Fruit fly (Drosophila melanogaster): ENCODE data around the gene Cp15.

Cp15 gene

dm6 chr3L:8749676-8750654 is 21.7 kb downstream of the Cp15 start, which contains the start of gene CG13306 (continued):
- TF ChIP-seq CG5953 (GFP tag; IDR thresholded peaks at IDR 0.05): no peak
- TF ChIP-seq Hmr (GFP tag; optimal IDR thresholded peaks at IDR 0.05): no peak
- no peak for TF ChIP-seq CG4707 (GFP tag; optimal IDR thresholded peaks at IDR 0.05)
- no peak for TF ChIP-seq Scr (GFP tag; IDR thresholded peaks at IDR 0.05; ENCODE audit: partially characterized antibody)
- TF ChIP-seq sisA (GFP tag; IDR thresholded peaks at IDR 0.05): no peak
- TF ChIP-seq p53 (GFP tag; optimal IDR thresholded peaks at IDR 0.05): no peak
- TF ChIP-seq gcm2 (GFP tag; optimal IDR thresholded peaks at IDR 0.05): no peak
- no peak for TF ChIP-seq Dfd (GFP tag; optimal IDR thresholded peaks at IDR 0.05)
- TF ChIP-seq emc (GFP tag; optimal IDR thresholded peaks at IDR 0.05): no peak
- no peak for TF ChIP-seq Bteb2 (GFP tag; optimal IDR thresholded peaks at IDR 0.05)
- TF ChIP-seq prd (optimal IDR thresholded peaks at IDR 0.05): no peak
- 0 out of 3 replicates have a peak, but pooled peaks have one; percentile 32 for TF ChIP-seq prd (GFP tag; IDR thresholded peaks at IDR 0.05)
- no peak for TF ChIP-seq CG14710 (tag; optimal IDR thresholded peaks at IDR 0.05)
- no peak for TF ChIP-seq CG10147 (GFP tag; optimal IDR thresholded peaks at IDR 0.05)
- TF ChIP-seq CG4404 (GFP tag; IDR thresholded peaks at IDR 0.05): no peak
- TF ChIP-seq Optix (GFP tag; IDR thresholded peaks at IDR 0.05): no peak
- TF ChIP-seq CG16815 (GFP tag; optimal IDR thresholded peaks at IDR 0.05): no peak
- TF ChIP-seq CG8359 (GFP tag; optimal IDR thresholded peaks at IDR 0.05; ENCODE audit: borderline replicate concordance): no peak
- TF ChIP-seq unc-4 (GFP tag; IDR thresholded peaks at IDR 0.05; ENCODE audit: partially characterized antibody): no peak
- TF ChIP-seq nerfin-1 (tag; optimal IDR thresholded peaks at IDR 0.05): no peak
- TF ChIP-seq dmrt99B (tag; optimal IDR thresholded peaks at IDR 0.05): peak; percentile 42
- no peak for TF ChIP-seq Dip2 (GFP tag; IDR thresholded peaks at IDR 0.05)
- TF ChIP-seq wek (GFP tag; optimal IDR thresholded peaks at IDR 0.05): no peak
- TF ChIP-seq CG6254 (GFP tag; optimal IDR thresholded peaks at IDR 0.05): no peak
- TF ChIP-seq Mes4 (GFP tag; optimal IDR thresholded peaks at IDR 0.05): no peak
- TF ChIP-seq shn (GFP tag; optimal IDR thresholded peaks at IDR 0.05): no peak
- no peak for TF ChIP-seq mirr (GFP tag; optimal IDR thresholded peaks at IDR 0.05)
- TF ChIP-seq stc (GFP tag; IDR thresholded peaks at IDR 0.05): peak; percentile 50; the same call in 1 of the 2 replicates
- TF ChIP-seq CG2875 (GFP tag; optimal IDR thresholded peaks at IDR 0.05): no peak
- no peak for TF ChIP-seq dimm (GFP tag; IDR thresholded peaks at IDR 0.05)
- TF ChIP-seq CG30403 (GFP tag; optimal IDR thresholded peaks at IDR 0.05): no peak
- TF ChIP-seq CG7745 (tag; optimal IDR thresholded peaks at IDR 0.05): no peak
- peak; percentile 28 for TF ChIP-seq CG15269 (tag; optimal IDR thresholded peaks at IDR 0.05)
- no peak for TF ChIP-seq z (GFP tag; IDR thresholded peaks at IDR 0.05)
- TF ChIP-seq Stat92E (GFP tag; optimal IDR thresholded peaks at IDR 0.05): no peak
- no peak for TF ChIP-seq CG8290 (GFP tag; optimal IDR thresholded peaks at IDR 0.05)
- TF ChIP-seq CG8290 (tag; optimal IDR thresholded peaks at IDR 0.05): peak in 1 of 2 experiments; percentile 6
- TF ChIP-seq disco-r (GFP tag; optimal IDR thresholded peaks at IDR 0.05): no peak
- TF ChIP-seq CG2678 (tag; optimal IDR thresholded peaks at IDR 0.05): no peak
- TF ChIP-seq CG10209 (GFP tag; optimal IDR thresholded peaks at IDR 0.05): no peak
- TF ChIP-seq vvl (GFP tag; IDR thresholded peaks at IDR 0.05): peak; percentile 21; the same call in 1 of the 2 replicates
- TF ChIP-seq CG9609 (GFP tag; optimal IDR thresholded peaks at IDR 0.05): no peak
- no peak for TF ChIP-seq cwo (GFP tag; optimal IDR thresholded peaks at IDR 0.05)
- TF ChIP-seq Nf-YA (GFP tag; IDR thresholded peaks at IDR 0.05): no peak
- TF ChIP-seq CG18011 (GFP tag; optimal IDR thresholded peaks at IDR 0.05): no peak
- TF ChIP-seq ssp (GFP tag; IDR thresholded peaks at IDR 0.05): no peak
- no peak for TF ChIP-seq Blimp-1 (GFP tag; optimal IDR thresholded peaks at IDR 0.05)
- TF ChIP-seq CG8478 (optimal IDR thresholded peaks at IDR 0.05): no peak
- TF ChIP-seq CG7928 (GFP tag; optimal IDR thresholded peaks at IDR 0.05): no peak

All from whole organism, embryonic.